Fruit fly (Drosophila melanogaster): ENCODE results near the gene CG13643.

- TF ChIP-seq CG8478 (optimal IDR thresholded peaks at IDR 0.05) = no peak
- TF ChIP-seq CTCF (optimal IDR thresholded peaks at IDR 0.05) = peak in 1 of 2 experiments; percentile 24
Observed at dm6 chr3R:24870389-24871048, 35.3 kb downstream of the CG13643 start, which contains the start of gene CycB3.

Data from S2 (cell line).